Worm (Caenorhabditis elegans): ENCODE measurements around the gene znf-598.

- no peak for TF ChIP-seq hmbx-1 (tag; optimal IDR thresholded peaks at IDR 0.05)
- no peak for TF ChIP-seq ama-1 (optimal IDR thresholded peaks at IDR 0.05)
- no peak for TF ChIP-seq F13C5.2 (tag; optimal IDR thresholded peaks at IDR 0.05)
- no peak for TF ChIP-seq ets-7 (tag; optimal IDR thresholded peaks at IDR 0.05)
- TF ChIP-seq flt-1 (GFP tag; IDR thresholded peaks at IDR 0.05), result no peak
- TF ChIP-seq ceh-36 (tag; optimal IDR thresholded peaks at IDR 0.05), result no peak
- TF ChIP-seq tbx-37 (GFP tag; conservative IDR thresholded peaks at IDR 0.05), result no peak
- no peak for TF ChIP-seq sea-1 (GFP tag; conservative IDR thresholded peaks at IDR 0.05)
- TF ChIP-seq tra-4 (tag; optimal IDR thresholded peaks at IDR 0.05), result no peak
- no peak for TF ChIP-seq hmg-4 (GFP tag; optimal IDR thresholded peaks at IDR 0.05)
- no peak for TF ChIP-seq ceh-13 (GFP tag; optimal IDR thresholded peaks at IDR 0.05)
Observed at ce11 chrII:6978908-6979307, 46.7 kb upstream of the znf-598 start.

All from whole organism, early embryonic.